Worm (Caenorhabditis elegans): ENCODE measurements around the gene srsx-25.

DNA sequence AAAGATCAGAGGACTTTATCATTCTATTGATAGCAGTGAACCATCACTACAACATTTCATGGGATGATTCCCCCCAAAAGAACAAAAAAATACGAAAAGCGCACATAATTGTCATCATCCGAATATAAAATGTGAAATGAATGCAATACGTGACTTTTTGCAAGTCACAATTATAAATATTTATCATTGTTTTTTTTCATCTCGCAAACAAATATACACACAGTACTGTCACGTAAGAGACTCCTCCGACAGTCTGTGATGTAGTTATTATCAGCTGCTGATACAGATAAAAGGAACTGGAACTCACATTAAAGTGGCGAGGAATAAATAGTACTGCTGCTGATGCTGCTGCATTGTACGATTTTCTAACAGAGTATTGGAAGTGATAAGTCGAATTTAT lies 31.4 kb downstream of the srsx-25 start:
- TF ChIP-seq ama-1 (optimal IDR thresholded peaks at IDR 0.05) (no peak), pes-1 (GFP tag; IDR thresholded peaks at IDR 0.05) (no peak), aly-1 (tag; optimal IDR thresholded peaks at IDR 0.05) (no peak), hmg-4 (GFP tag; optimal IDR thresholded peaks at IDR 0.05) (no peak), hnd-1 (tag; optimal IDR thresholded peaks at IDR 0.05) (no peak), scrt-1 (GFP tag; IDR thresholded peaks at IDR 0.05) (no peak), tbx-37 (GFP tag; conservative IDR thresholded peaks at IDR 0.05) (no peak), hmbx-1 (tag; optimal IDR thresholded peaks at IDR 0.05) (no peak), ceh-36 (tag; optimal IDR thresholded peaks at IDR 0.05) (no peak), B0310.2 (tag; optimal IDR thresholded peaks at IDR 0.05) (no peak), F13C5.2 (tag; optimal IDR thresholded peaks at IDR 0.05) (no peak), sea-1 (GFP tag; conservative IDR thresholded peaks at IDR 0.05) (no peak)

Measured in whole organism, early embryonic.